Fruit fly (Drosophila melanogaster) whole organism, wandering third instar larva: ENCODE data around the gene CG17239.

Source experiments
- Abd-B ChIP-seq: fragments of >200 bp; optimal IDR thresholded peaks from 2 replicates; lab custom pipeline; 2017; ENCODE audit warnings: missing biosample characterization, missing genetic modification characterization
- CG32264 ChIP-seq: fragments of 200-800 bp; sonication (Bioruptor generic); optimal IDR thresholded peaks from 2 replicates; lab custom pipeline; 2016; ENCODE audit warnings: missing biosample characterization, missing genetic modification characterization
- CG9705 ChIP-seq: fragments of 200-800 bp; sonication (Bioruptor generic); optimal IDR thresholded peaks from 2 replicates; lab custom pipeline; 2018; ENCODE audit warnings: missing biosample characterization, mild to moderate bottlenecking, missing genetic modification characterization
- CrebA ChIP-seq: fragments of 200-800 bp; sonication (Bioruptor generic); optimal IDR thresholded peaks from 2 replicates; lab custom pipeline; 2016; ENCODE audit warnings: missing biosample characterization, mild to moderate bottlenecking, missing genetic modification characterization, borderline replicate concordance
- Dfd ChIP-seq: fragments of >200 bp; optimal IDR thresholded peaks from 2 replicates; lab custom pipeline; 2017; ENCODE audit warnings: missing biosample characterization, missing genetic modification characterization
- Dif ChIP-seq: fragments of 200-275, 200-300 bp; sonication (Bioruptor generic); optimal IDR thresholded peaks from 2 replicates; lab custom pipeline; 2018; ENCODE audit warnings: missing biosample characterization, missing genetic modification characterization; ENCODE audit not compliant: partially characterized antibody
- GATAd ChIP-seq: sonication (Bioruptor generic); optimal IDR thresholded peaks from 2 replicates; lab custom pipeline; 2016; ENCODE audit warnings: missing biosample characterization, missing genetic modification characterization
- HLH106 ChIP-seq: fragments of 200-800 bp; optimal IDR thresholded peaks from 3 replicates; lab custom pipeline; 2019; ENCODE audit warnings: missing biosample characterization, mild to moderate bottlenecking, missing genetic modification characterization, moderate library complexity
- Hnf4 ChIP-seq: fragments of 200-800 bp; sonication (Bioruptor generic); optimal IDR thresholded peaks from 2 replicates; lab custom pipeline; 2016; ENCODE audit warnings: missing biosample characterization, mild to moderate bottlenecking, missing genetic modification characterization
- Hr78 ChIP-seq: fragments of >200 bp; optimal IDR thresholded peaks from 2 replicates; lab custom pipeline; 2017; ENCODE audit warnings: missing biosample characterization, missing genetic modification characterization
- Hr83 ChIP-seq: fragments of 200-300 bp; sonication (Bioruptor generic); optimal IDR thresholded peaks from 2 replicates; lab custom pipeline; 2016; ENCODE audit warnings: missing biosample characterization, mild to moderate bottlenecking, missing genetic modification characterization, moderate library complexity; ENCODE audit not compliant: poor library complexity, severe bottlenecking
- Jra ChIP-seq: sonication (Bioruptor generic); optimal IDR thresholded peaks from 2 replicates; lab custom pipeline; 2016; ENCODE audit warnings: missing biosample characterization, missing genetic modification characterization
- Mio ChIP-seq: sonication (Bioruptor generic); optimal IDR thresholded peaks from 2 replicates; lab custom pipeline; 2016; ENCODE audit warnings: missing biosample characterization, missing genetic modification characterization
- Myc ChIP-seq: fragments of >200 bp; optimal IDR thresholded peaks from 2 replicates; lab custom pipeline; 2017
- N ChIP-seq: fragments of >200 bp; optimal IDR thresholded peaks from 2 replicates; lab custom pipeline; 2018; ENCODE audit warnings: missing biosample characterization, missing external identifiers, missing genetic modification characterization
- OdsH ChIP-seq: fragments of 200-800 bp; sonication (Bioruptor generic); optimal IDR thresholded peaks from 2 replicates; lab custom pipeline; 2016; ENCODE audit warnings: missing biosample characterization, mild to moderate bottlenecking, missing genetic modification characterization
- Rel ChIP-seq, 2 experiments: fragments of 200-800 bp; sonication (Bioruptor generic) in 1 of 2; optimal IDR thresholded peaks; 2 replicates in 1 of 2; 3 replicates in 1 of 2; lab custom pipeline; 2016 to 2019; ENCODE audit warnings: mild to moderate bottlenecking in 2 of 2, missing biosample characterization in 2 of 2, missing genetic modification characterization in 2 of 2, moderate library complexity in 1 of 2
- Sp1 ChIP-seq: fragments of 200-800 bp; sonication (Bioruptor generic); optimal IDR thresholded peaks from 3 replicates; lab custom pipeline; 2019; ENCODE audit warnings: missing biosample characterization, mild to moderate bottlenecking, missing genetic modification characterization, moderate library complexity
- Vsx2 ChIP-seq: fragments of 200-300, 225-300 bp; sonication (Bioruptor generic); optimal IDR thresholded peaks from 2 replicates; lab custom pipeline; 2018; ENCODE audit warnings: missing biosample characterization, missing genetic modification characterization; ENCODE audit not compliant: partially characterized antibody
- br ChIP-seq: fragments of 200-800 bp; sonication (Bioruptor generic); optimal IDR thresholded peaks from 2 replicates; lab custom pipeline; 2016; ENCODE audit warnings: missing biosample characterization, missing genetic modification characterization
- brk ChIP-seq: fragments of 200-800 bp; sonication (Bioruptor generic); optimal IDR thresholded peaks from 2 replicates; lab custom pipeline; 2016; ENCODE audit warnings: missing biosample characterization, mild to moderate bottlenecking, missing genetic modification characterization
- dl ChIP-seq, 2 experiments: fragments of 175-275, 200-275 bp in 1 of 2; fragments of 200-275 bp in 1 of 2; sonication (Bioruptor generic); optimal IDR thresholded peaks; lab custom pipeline; 2018; ENCODE audit warnings: mild to moderate bottlenecking in 2 of 2, missing biosample characterization in 2 of 2, missing genetic modification characterization in 2 of 2, moderate library complexity in 2 of 2; ENCODE audit not compliant: partially characterized antibody in 2 of 2, insufficient read depth in 1 of 2
- dmrt93B ChIP-seq: fragments of 200-800 bp; sonication (Bioruptor generic); optimal IDR thresholded peaks from 2 replicates; lab custom pipeline; 2018; ENCODE audit warnings: missing biosample characterization, mild to moderate bottlenecking, missing genetic modification characterization
- dsf ChIP-seq: sonication (Bioruptor generic); optimal IDR thresholded peaks from 2 replicates; lab custom pipeline; 2016; ENCODE audit warnings: missing biosample characterization, missing genetic modification characterization, borderline replicate concordance
- ey ChIP-seq: fragments of 200-800 bp; sonication (Bioruptor generic); optimal IDR thresholded peaks from 2 replicates; lab custom pipeline; 2016; ENCODE audit warnings: missing biosample characterization, missing genetic modification characterization
- foxo ChIP-seq, 2 experiments: fragments of 200-800 bp; sonication (Bioruptor generic); optimal IDR thresholded peaks; 2 replicates in 1 of 2; 3 replicates in 1 of 2; lab custom pipeline; 2016 to 2017; ENCODE audit warnings: missing biosample characterization in 2 of 2, missing genetic modification characterization in 2 of 2
- fru ChIP-seq: fragments of 200-800 bp; sonication (Bioruptor generic); optimal IDR thresholded peaks from 3 replicates; lab custom pipeline; 2016; ENCODE audit warnings: missing biosample characterization, mild to moderate bottlenecking, missing genetic modification characterization
- h ChIP-seq: fragments of 200-800 bp; sonication (Bioruptor generic); optimal IDR thresholded peaks from 3 replicates; lab custom pipeline; 2016; ENCODE audit warnings: missing biosample characterization, mild to moderate bottlenecking, missing genetic modification characterization
- jim ChIP-seq: fragments of 175-275, 200-325 bp; sonication (Bioruptor generic); optimal IDR thresholded peaks from 2 replicates; lab custom pipeline; 2016; ENCODE audit warnings: missing biosample characterization, mild to moderate bottlenecking, missing genetic modification characterization
- lola ChIP-seq: fragments of >200 bp; optimal IDR thresholded peaks from 2 replicates; lab custom pipeline; 2017; ENCODE audit warnings: missing biosample characterization, missing genetic modification characterization
- pan ChIP-seq: fragments of >200 bp; optimal IDR thresholded peaks from 2 replicates; lab custom pipeline; 2017
- psq ChIP-seq: fragments of 200-800 bp; sonication (Bioruptor generic); optimal IDR thresholded peaks from 3 replicates; lab custom pipeline; 2017; ENCODE audit warnings: missing biosample characterization, mild to moderate bottlenecking, missing genetic modification characterization, moderate library complexity
- rgr ChIP-seq: fragments of 200-800 bp; sonication (Bioruptor generic); optimal IDR thresholded peaks from 3 replicates; lab custom pipeline; 2016; ENCODE audit warnings: missing biosample characterization, mild to moderate bottlenecking, missing genetic modification characterization
- sage ChIP-seq: fragments of 200-800 bp; sonication (Bioruptor generic); optimal IDR thresholded peaks from 2 replicates; lab custom pipeline; 2016; ENCODE audit warnings: missing biosample characterization, mild to moderate bottlenecking, missing genetic modification characterization
- sv ChIP-seq: fragments of 200-800 bp; sonication (Bioruptor generic); optimal IDR thresholded peaks from 3 replicates; lab custom pipeline; 2016; ENCODE audit warnings: missing biosample characterization, missing genetic modification characterization
- tai ChIP-seq: sonication (Bioruptor generic); optimal IDR thresholded peaks from 2 replicates; lab custom pipeline; 2016; ENCODE audit warnings: missing biosample characterization, missing genetic modification characterization
- usp ChIP-seq: fragments of >200 bp; optimal IDR thresholded peaks from 2 replicates; lab custom pipeline; 2017; ENCODE audit warnings: missing biosample characterization, missing genetic modification characterization
- woc ChIP-seq: sonication (Bioruptor generic); optimal IDR thresholded peaks from 2 replicates; lab custom pipeline; 2016; ENCODE audit warnings: missing biosample characterization, mild to moderate bottlenecking, missing genetic modification characterization

CG17239 gene

DNA sequence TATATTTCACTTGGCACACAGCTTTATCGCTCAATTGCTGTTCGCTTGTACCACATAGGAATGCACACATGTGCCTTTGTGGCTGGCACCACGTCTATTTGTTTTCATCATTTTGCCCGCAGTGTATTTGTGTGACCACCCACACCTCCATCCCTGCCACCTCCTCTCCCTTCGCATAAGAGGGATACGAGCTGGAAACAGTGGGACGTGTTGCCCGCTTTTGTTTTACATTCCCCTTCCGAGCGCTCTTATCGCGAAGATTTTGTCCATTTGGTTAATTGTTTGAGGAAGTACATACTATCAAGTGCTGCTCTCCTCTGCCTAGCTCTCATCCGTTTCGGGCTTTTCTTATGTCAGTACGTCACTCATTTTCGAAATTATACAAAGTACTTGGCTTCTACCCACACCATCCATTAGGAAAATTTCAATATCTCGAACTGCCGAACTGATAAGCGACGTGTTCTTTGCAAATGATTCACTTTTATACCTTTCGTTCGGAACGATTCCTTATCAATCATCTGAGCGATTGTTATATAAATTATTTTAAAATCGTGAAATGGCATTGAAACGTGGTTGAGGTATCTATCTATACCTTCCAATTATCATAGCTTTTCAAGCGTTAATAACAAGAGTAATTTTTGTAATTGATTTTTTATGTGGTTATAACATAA, 23.8 kb downstream of the CG17239 start:
- TF ChIP-seq psq (GFP tag; lab: Kevin White, UChicago), result peak; percentile 52
- TF ChIP-seq Rel (GFP tag; optimal IDR thresholded peaks at IDR 0.05; lab: Kevin White, UChicago), result no peak
- peak; percentile 16 for TF ChIP-seq Rel (tag; optimal IDR thresholded peaks at IDR 0.05; lab: Kevin White, UChicago)
- no peak for TF ChIP-seq lola
- peak; percentile 7 for TF ChIP-seq Hr83 (GFP tag; lab: Kevin White, UChicago)
- TF ChIP-seq jim, result no peak
- no peak for TF ChIP-seq Mio (GFP tag; lab: Kevin White, UChicago)
- peak; percentile 42 for TF ChIP-seq h (GFP tag; lab: Kevin White, UChicago)
- no peak for TF ChIP-seq Dfd (GFP tag; lab: Kevin White, UChicago)
- TF ChIP-seq fru (GFP tag; lab: Kevin White, UChicago), result no peak

dm6 chr2L:2227316-2227715, 24.8 kb downstream of the CG17239 start:
- peak; percentile 78 for TF ChIP-seq OdsH
- no peak for TF ChIP-seq CG9705 (GFP tag; lab: Kevin White, UChicago)
- peak; percentile 38 for TF ChIP-seq Sp1
- peak; percentile 66 for TF ChIP-seq ey (GFP tag; lab: Kevin White, UChicago)
- no peak for TF ChIP-seq lola
- TF ChIP-seq GATAd, result no peak
- TF ChIP-seq N (GFP tag; lab: Kevin White, UChicago), result no peak
- peak; percentile 63 for TF ChIP-seq fru (GFP tag; lab: Kevin White, UChicago)
- TF ChIP-seq pan (lab: Kevin White, UChicago), result no peak
- no peak for TF ChIP-seq Myc (lab: Kevin White, UChicago)
- TF ChIP-seq Dif (GFP tag; lab: Kevin White, UChicago), result no peak
- no peak for TF ChIP-seq jim
- TF ChIP-seq Jra (GFP tag; lab: Kevin White, UChicago), result peak; percentile 45
- TF ChIP-seq rgr (GFP tag; lab: Kevin White, UChicago), result peak; percentile 76
- no peak for TF ChIP-seq woc (GFP tag; lab: Kevin White, UChicago)
- TF ChIP-seq sv (GFP tag; lab: Kevin White, UChicago), result no peak
- TF ChIP-seq psq (GFP tag; lab: Kevin White, UChicago), result peak; percentile 16
- peak; percentile 79 for TF ChIP-seq Hnf4
- TF ChIP-seq dsf (GFP tag; lab: Kevin White, UChicago), result no peak
- TF ChIP-seq sage (GFP tag; lab: Kevin White, UChicago), result peak; percentile 4
- peak in 1 of 2 experiments; percentile 72 for TF ChIP-seq foxo (GFP tag; optimal IDR thresholded peaks at IDR 0.05; lab: Kevin White, UChicago)
- no peak for TF ChIP-seq tai (GFP tag; lab: Kevin White, UChicago)
- no peak for TF ChIP-seq Rel (GFP tag; optimal IDR thresholded peaks at IDR 0.05; lab: Kevin White, UChicago)
- no peak for TF ChIP-seq Rel (tag; optimal IDR thresholded peaks at IDR 0.05; lab: Kevin White, UChicago)
- no peak for TF ChIP-seq dmrt93B (GFP tag; lab: Kevin White, UChicago)
- TF ChIP-seq dl (GFP tag; optimal IDR thresholded peaks at IDR 0.05; lab: Kevin White, UChicago; ENCODE audit: insufficient read depth in 1 of 2, partially characterized antibody in 2 of 2), result no peak
- TF ChIP-seq CrebA (GFP tag; lab: Kevin White, UChicago), result no peak
- TF ChIP-seq brk (GFP tag; lab: Kevin White, UChicago), result peak; percentile 52
- no peak for TF ChIP-seq Mio (GFP tag; lab: Kevin White, UChicago)
- no peak for TF ChIP-seq Dfd (GFP tag; lab: Kevin White, UChicago)
- TF ChIP-seq Hr83 (GFP tag; lab: Kevin White, UChicago), result peak; percentile 10
- TF ChIP-seq br (GFP tag; lab: Kevin White, UChicago), result peak; percentile 75
- no peak for TF ChIP-seq usp (GFP tag; lab: Kevin White, UChicago)
- no peak for TF ChIP-seq Abd-B (GFP tag; lab: Kevin White, UChicago)
- no peak for TF ChIP-seq CG32264 (GFP tag; lab: Kevin White, UChicago)
- TF ChIP-seq Hr78 (GFP tag; lab: Kevin White, UChicago), result no peak
- TF ChIP-seq h (GFP tag; lab: Kevin White, UChicago), result peak; percentile 63
- TF ChIP-seq Vsx2 (GFP tag; lab: Kevin White, UChicago), result no peak
- TF ChIP-seq HLH106, result peak; percentile 46
